Worm (Caenorhabditis elegans): ENCODE results near the gene cit-1.1.

DNA sequence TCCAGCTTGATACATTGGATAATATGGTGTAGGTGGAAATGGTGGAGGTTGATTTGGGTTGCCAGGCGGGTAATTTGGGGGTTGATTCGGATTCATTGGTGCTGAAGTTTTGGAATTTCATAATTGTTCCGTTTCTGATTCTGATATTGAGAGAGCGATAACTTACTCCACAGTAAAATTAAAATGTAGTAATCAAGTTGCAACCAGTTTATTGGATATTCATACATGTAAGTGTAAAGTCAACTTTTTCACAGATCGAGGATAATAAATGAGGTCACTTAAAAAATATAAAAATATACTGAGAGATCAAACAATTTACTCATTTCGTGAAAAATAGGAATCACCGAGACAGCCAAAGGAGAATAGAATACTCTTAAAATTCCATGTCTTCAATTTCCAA, 18.3 kb upstream of the cit-1.1 start, which contains the start of gene mdt-30:
- TF ChIP-seq zim-3 (tag; optimal IDR thresholded peaks at IDR 0.05): no peak
- TF ChIP-seq T26A5.8 (tag; optimal IDR thresholded peaks at IDR 0.05): no peak
